Fruit fly (Drosophila melanogaster) whole organism, embryonic: Measurements from ENCODE around the gene mRpS7.

ENCODE experiments used
- Asciz ChIP-seq: fragments of 200-800 bp; sonication (Bioruptor generic); optimal IDR thresholded peaks from 2 replicates; lab custom pipeline; 2017; ENCODE audit warnings: missing biosample characterization, mild to moderate bottlenecking, missing genetic modification characterization, missing genetic modification reagents
- Atf6 ChIP-seq: fragments of 200-800 bp; sonication (Bioruptor generic); IDR thresholded peaks from 2 replicates; pipeline ENCODE4 v1.3.6; 2022; ENCODE audit warnings: missing biosample characterization, missing genetic modification characterization
- Blimp-1 ChIP-seq: fragments of 200-800 bp; sonication (Bioruptor generic); optimal IDR thresholded peaks from 3 replicates; lab custom pipeline; 2018; ENCODE audit warnings: missing biosample characterization, missing genetic modification characterization, mild to moderate bottlenecking, moderate library complexity, missing genetic modification reagents
- CG10366 ChIP-seq: fragments of 200-800 bp; sonication (Bioruptor generic); IDR thresholded peaks from 2 replicates; pipeline ENCODE4 v1.3.6; 2022; ENCODE audit warnings: missing biosample characterization, missing genetic modification characterization
- CG10462 ChIP-seq: fragments of 200-800 bp; sonication (Bioruptor generic); optimal IDR thresholded peaks from 2 replicates; lab custom pipeline; 2016; ENCODE audit warnings: missing biosample characterization, missing genetic modification characterization
- CG10543 ChIP-seq: fragments of 200-800 bp; sonication (Bioruptor generic); optimal IDR thresholded peaks from 3 replicates; lab custom pipeline; 2017; ENCODE audit warnings: missing biosample characterization, mild to moderate bottlenecking, missing genetic modification characterization, moderate library complexity
- CG12236 ChIP-seq: fragments of 200-800 bp; sonication (Bioruptor generic); optimal IDR thresholded peaks from 2 replicates; lab custom pipeline; 2016; ENCODE audit warnings: missing biosample characterization, missing genetic modification characterization
- CG1233 ChIP-seq: fragments of 200-800 bp; sonication (Bioruptor generic); optimal IDR thresholded peaks from 4 replicates; lab custom pipeline; 2018; ENCODE audit warnings: missing biosample characterization, mild to moderate bottlenecking, missing genetic modification characterization
- CG13624 ChIP-seq: fragments of 200-800 bp; sonication (Bioruptor generic); optimal IDR thresholded peaks from 2 replicates; lab custom pipeline; 2016; ENCODE audit warnings: missing biosample characterization, missing genetic modification characterization
- CG14965 ChIP-seq: fragments of 200-800 bp; sonication (Bioruptor generic); optimal IDR thresholded peaks from 2 replicates; lab custom pipeline; 2016; ENCODE audit warnings: missing biosample characterization, missing genetic modification characterization, borderline replicate concordance
- CG1647 ChIP-seq: fragments of 200-800 bp; sonication (Bioruptor generic); optimal IDR thresholded peaks from 3 replicates; lab custom pipeline; 2016; ENCODE audit warnings: missing biosample characterization, missing genetic modification characterization
- CG16813 ChIP-seq: fragments of 200-800 bp; sonication (Bioruptor generic); IDR thresholded peaks from 3 replicates; pipeline ENCODE4 v1.3.6; 2022; ENCODE audit warnings: missing biosample characterization, missing genetic modification characterization; ENCODE audit not compliant: partially characterized antibody
- CG16815 ChIP-seq: fragments of 200-800 bp; sonication (Bioruptor generic); optimal IDR thresholded peaks from 3 replicates; lab custom pipeline; 2017; ENCODE audit warnings: missing biosample characterization, mild to moderate bottlenecking, missing genetic modification characterization
- CG17186 ChIP-seq: fragments of 200-800 bp; sonication (Bioruptor generic); optimal IDR thresholded peaks from 3 replicates; lab custom pipeline; 2017; ENCODE audit warnings: missing biosample characterization, missing genetic modification reagents, missing genetic modification characterization
- CG1832 ChIP-seq: fragments of 200-800 bp; sonication (Bioruptor generic); optimal IDR thresholded peaks from 2 replicates; lab custom pipeline; 2017; ENCODE audit warnings: missing biosample characterization, mild to moderate bottlenecking, missing genetic modification characterization, inconsistent platforms
- CG2712 ChIP-seq: fragments of 200-800 bp; optimal IDR thresholded peaks from 3 replicates; lab custom pipeline; 2019; ENCODE audit warnings: missing biosample characterization, mild to moderate bottlenecking, missing genetic modification characterization, moderate library complexity
- CG32532 ChIP-seq: fragments of 200-800 bp; sonication (Bioruptor generic); IDR thresholded peaks from 2 replicates; pipeline ENCODE4 v1.3.6; 2022; ENCODE audit warnings: missing biosample characterization, missing genetic modification characterization
- CG33213 ChIP-seq: fragments of 200-800 bp; sonication (Bioruptor generic); optimal IDR thresholded peaks from 3 replicates; lab custom pipeline; 2016; ENCODE audit warnings: missing biosample characterization, missing genetic modification characterization
- CG42726 ChIP-seq: fragments of 200-800 bp; sonication (Bioruptor generic); IDR thresholded peaks from 2 replicates; pipeline ENCODE4 v1.3.6; 2022; ENCODE audit warnings: missing biosample characterization, missing genetic modification characterization; ENCODE audit not compliant: partially characterized antibody
- CG4282 ChIP-seq: fragments of 200-800 bp; sonication (Bioruptor generic); optimal IDR thresholded peaks from 2 replicates; lab custom pipeline; 2016; ENCODE audit warnings: missing biosample characterization, missing genetic modification characterization
- CG4730 ChIP-seq: fragments of 200-800 bp; sonication (Bioruptor generic); IDR thresholded peaks from 2 replicates; pipeline ENCODE4 v1.3.6; 2022; ENCODE audit warnings: missing biosample characterization, missing genetic modification characterization
- CG6254 ChIP-seq: fragments of 200-800 bp; sonication (Bioruptor generic); optimal IDR thresholded peaks from 3 replicates; lab custom pipeline; 2017; ENCODE audit warnings: mild to moderate bottlenecking, missing biosample characterization, missing genetic modification reagents, missing genetic modification characterization
- CG6765 ChIP-seq: fragments of 200-800 bp; sonication (Bioruptor generic); optimal IDR thresholded peaks from 3 replicates; lab custom pipeline; 2017; ENCODE audit warnings: missing biosample characterization, mild to moderate bottlenecking, missing genetic modification characterization
- CG7987 ChIP-seq: fragments of 200-800 bp; sonication (Bioruptor generic); optimal IDR thresholded peaks from 2 replicates; lab custom pipeline; 2018; ENCODE audit warnings: missing biosample characterization, mild to moderate bottlenecking, missing genetic modification characterization, moderate library complexity
- CG8281 ChIP-seq: fragments of 200-800 bp; sonication (Bioruptor generic); optimal IDR thresholded peaks from 2 replicates; lab custom pipeline; 2018; ENCODE audit warnings: missing biosample characterization, mild to moderate bottlenecking, missing genetic modification characterization, moderate library complexity
- CG8290 ChIP-seq, 3 experiments: fragments of 200-800 bp; sonication (Bioruptor generic); optimal IDR thresholded peaks; 2 replicates each; lab custom pipeline; 2016 to 2019; ENCODE audit warnings: missing biosample characterization in 3 of 3, missing genetic modification characterization in 3 of 3, mild to moderate bottlenecking in 2 of 3, moderate library complexity in 1 of 3
- CG9727 ChIP-seq: fragments of 200-800 bp; sonication (Bioruptor generic); optimal IDR thresholded peaks from 3 replicates; lab custom pipeline; 2017; ENCODE audit warnings: missing biosample characterization, mild to moderate bottlenecking, missing genetic modification characterization
- D ChIP-seq, 2 experiments: fragments of 200-800 bp in 1 of 2; fragments of >200 bp in 1 of 2; sonication (Bioruptor generic) in 1 of 2; optimal IDR thresholded peaks; 2 replicates in 1 of 2; 3 replicates in 1 of 2; lab custom pipeline; 2017; ENCODE audit warnings: mild to moderate bottlenecking in 1 of 2, missing biosample characterization in 1 of 2, missing genetic modification characterization in 1 of 2, missing genetic modification reagents in 1 of 2
- Doc2 ChIP-seq: fragments of 200-800 bp; sonication (Bioruptor generic); IDR thresholded peaks from 2 replicates; pipeline ENCODE4 v1.3.6; 2022; ENCODE audit warnings: missing biosample characterization, missing genetic modification characterization
- Doc3 ChIP-seq: fragments of 200-800 bp; sonication (Bioruptor generic); IDR thresholded peaks from 3 replicates; pipeline ENCODE4 v1.3.6; 2022; ENCODE audit warnings: missing biosample characterization, missing genetic modification characterization; ENCODE audit not compliant: partially characterized antibody
- Eip74EF ChIP-seq, 2 experiments: fragments of 200-800 bp in 1 of 2; fragments of >200 bp in 1 of 2; sonication (Bioruptor generic) in 1 of 2; optimal IDR thresholded peaks; 2 replicates each; lab custom pipeline; 2017 to 2019; ENCODE audit warnings: missing biosample characterization in 2 of 2, missing genetic modification characterization in 2 of 2, mild to moderate bottlenecking in 1 of 2, moderate library complexity in 1 of 2
- HLH4C ChIP-seq: fragments of 200-800 bp; sonication (Bioruptor generic); IDR thresholded peaks from 3 replicates; pipeline ENCODE4 v1.3.6; 2022; ENCODE audit warnings: missing biosample characterization, missing genetic modification characterization; ENCODE audit not compliant: partially characterized antibody
- Hand ChIP-seq: fragments of 200-800 bp; sonication (Bioruptor generic); optimal IDR thresholded peaks from 2 replicates; lab custom pipeline; 2017; ENCODE audit warnings: mild to moderate bottlenecking, missing biosample characterization, missing genetic modification reagents, missing genetic modification characterization
- Mes4 ChIP-seq: fragments of 200-800 bp; sonication (Bioruptor generic); optimal IDR thresholded peaks from 2 replicates; lab custom pipeline; 2016; ENCODE audit warnings: missing biosample characterization, missing genetic modification characterization
- YL-1 ChIP-seq: fragments of 200-800 bp; sonication (Bioruptor generic); optimal IDR thresholded peaks from 3 replicates; lab custom pipeline; 2017; ENCODE audit warnings: missing biosample characterization, mild to moderate bottlenecking, missing genetic modification characterization
- aop ChIP-seq: fragments of 200-800 bp; sonication (Bioruptor generic); IDR thresholded peaks from 2 replicates; pipeline ENCODE4 v1.3.6; 2022; ENCODE audit warnings: missing biosample characterization, missing genetic modification characterization
- bcd ChIP-seq: fragments of 200-800 bp; sonication (Bioruptor generic); optimal IDR thresholded peaks from 2 replicates; lab custom pipeline; 2017; ENCODE audit warnings: missing biosample characterization, mild to moderate bottlenecking, missing genetic modification characterization
- cato ChIP-seq: fragments of 200-800 bp; sonication (Bioruptor generic); optimal IDR thresholded peaks from 2 replicates; lab custom pipeline; 2016; ENCODE audit warnings: missing biosample characterization, missing genetic modification characterization, borderline replicate concordance
- cwo ChIP-seq: fragments of 200-800 bp; sonication (Bioruptor generic); optimal IDR thresholded peaks from 3 replicates; lab custom pipeline; 2017; ENCODE audit warnings: missing biosample characterization, missing genetic modification characterization, mild to moderate bottlenecking, moderate library complexity, missing genetic modification reagents
- dmrt11E ChIP-seq: fragments of 200-800 bp; sonication (Bioruptor generic); optimal IDR thresholded peaks from 3 replicates; lab custom pipeline; 2018; ENCODE audit warnings: missing biosample characterization, mild to moderate bottlenecking, missing genetic modification characterization, moderate library complexity
- kni ChIP-seq: fragments of 200-800 bp; sonication (Bioruptor generic); optimal IDR thresholded peaks from 3 replicates; lab custom pipeline; 2017; ENCODE audit warnings: mild to moderate bottlenecking, missing biosample characterization, missing genetic modification reagents, missing genetic modification characterization
- luna ChIP-seq: fragments of 200-800 bp; sonication (Bioruptor generic); optimal IDR thresholded peaks from 2 replicates; lab custom pipeline; 2016; ENCODE audit warnings: missing biosample characterization, missing genetic modification characterization
- nau ChIP-seq: fragments of 200-800 bp; sonication (Bioruptor generic); optimal IDR thresholded peaks from 3 replicates; lab custom pipeline; 2017; ENCODE audit warnings: missing biosample characterization, mild to moderate bottlenecking, missing genetic modification characterization, missing genetic modification reagents
- pfk ChIP-seq: fragments of 200-800 bp; sonication (Bioruptor generic); optimal IDR thresholded peaks from 2 replicates; lab custom pipeline; 2018; ENCODE audit warnings: missing biosample characterization, mild to moderate bottlenecking, missing genetic modification characterization, moderate library complexity
- schlank ChIP-seq: fragments of 200-800 bp; sonication (Bioruptor generic); optimal IDR thresholded peaks from 2 replicates; lab custom pipeline; 2018; ENCODE audit warnings: missing biosample characterization, mild to moderate bottlenecking, missing genetic modification characterization
- tio ChIP-seq: fragments of 200-800 bp; sonication (Bioruptor generic); optimal IDR thresholded peaks from 2 replicates; lab custom pipeline; 2017; ENCODE audit warnings: missing biosample characterization, missing genetic modification characterization, inconsistent platforms
- toy ChIP-seq: fragments of 200-800 bp; sonication (Bioruptor generic); IDR thresholded peaks from 2 replicates; pipeline ENCODE4 v1.3.6; 2022; ENCODE audit warnings: missing biosample characterization, missing genetic modification characterization

mRpS7 gene

DNA sequence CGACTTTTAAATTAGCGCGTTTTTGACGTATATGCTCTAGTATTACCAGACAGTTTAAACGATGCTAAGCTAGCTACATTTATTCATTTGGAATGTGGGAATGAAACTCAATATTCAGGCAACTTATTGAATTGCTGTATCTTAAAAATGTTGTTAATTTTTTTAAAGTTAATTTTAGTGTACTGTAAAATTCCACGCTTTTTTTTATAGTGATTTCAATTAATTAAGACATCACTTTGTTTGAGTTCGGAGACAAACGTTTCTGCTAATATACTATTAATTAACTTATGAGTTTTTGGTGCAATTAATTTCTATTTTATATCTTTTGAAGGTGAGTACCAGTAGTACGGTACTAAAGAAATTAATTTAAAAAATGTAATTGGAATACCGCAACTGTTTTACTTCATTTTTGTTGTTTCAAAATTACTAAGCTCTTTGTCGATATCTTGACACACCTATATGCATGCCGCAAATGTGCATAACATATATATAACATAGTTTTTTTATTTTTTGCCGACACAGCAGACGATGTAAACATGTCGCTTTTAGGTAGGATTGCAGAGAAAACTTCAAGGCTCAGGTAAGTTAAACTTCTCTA lies at the start of gene mRpS7, which contains the start of gene Cdk1 (continued):
- TF ChIP-seq aop (no peak), D (optimal IDR thresholded peaks at IDR 0.05; lab: Kevin White, UChicago) (no peak), D (GFP tag; optimal IDR thresholded peaks at IDR 0.05; lab: Kevin White, UChicago) (peak; percentile 64), Eip74EF (GFP tag; optimal IDR thresholded peaks at IDR 0.05; lab: Kevin White, UChicago) (peak in 1 of 2 experiments; percentile 38), CG16813 (no peak), YL-1 (peak; percentile 26), CG33213 (GFP tag; lab: Kevin White, UChicago) (no peak), pfk (GFP tag; lab: Kevin White, UChicago) (peak; percentile 90), CG2712 (tag; lab: Kevin White, UChicago) (peak; percentile 84), CG12236 (GFP tag; lab: Kevin White, UChicago) (no peak), cwo (GFP tag; lab: Kevin White, UChicago) (peak; percentile 44), Hand (GFP tag; lab: Kevin White, UChicago) (no peak), Doc2 (no peak), Blimp-1 (GFP tag; lab: Kevin White, UChicago) (peak; percentile 55), nau (GFP tag; lab: Kevin White, UChicago) (peak; percentile 12), CG32532 (GFP tag; lab: Robert Waterston, UW) (peak; percentile 77), toy (GFP tag; lab: Robert Waterston, UW) (no peak), CG1647 (GFP tag; lab: Kevin White, UChicago) (no peak), CG6254 (GFP tag; lab: Kevin White, UChicago) (peak; percentile 38), HLH4C (GFP tag; lab: Robert Waterston, UW) (no peak), CG8290 (GFP tag; optimal IDR thresholded peaks at IDR 0.05; lab: Kevin White, UChicago) (peak; percentile 43), CG8290 (tag; optimal IDR thresholded peaks at IDR 0.05; lab: Kevin White, UChicago) (peak in 1 of 2 experiments; percentile 19), CG4730 (GFP tag; lab: Robert Waterston, UW) (peak; percentile 41), schlank (no peak), tio (GFP tag; lab: Kevin White, UChicago) (peak; percentile 74), CG17186 (GFP tag; lab: Kevin White, UChicago) (peak; percentile 30), CG16815 (GFP tag; lab: Kevin White, UChicago) (peak; percentile 51), CG1832 (GFP tag; lab: Kevin White, UChicago) (no peak), cato (GFP tag; lab: Kevin White, UChicago) (peak; percentile 63), CG1233 (GFP tag; lab: Kevin White, UChicago) (peak; percentile 66), CG13624 (GFP tag; lab: Kevin White, UChicago) (peak; percentile 63), CG4282 (no peak), bcd (GFP tag; lab: Kevin White, UChicago) (peak; percentile 71), Mes4 (GFP tag; lab: Kevin White, UChicago) (peak; percentile 47), CG10462 (GFP tag; lab: Kevin White, UChicago) (peak; percentile 46), CG14965 (no peak), Atf6 (peak; percentile 79), kni (GFP tag; lab: Kevin White, UChicago) (no peak), CG6765 (GFP tag; lab: Kevin White, UChicago) (no peak), CG9727 (GFP tag; lab: Kevin White, UChicago) (peak; percentile 77), CG10543 (GFP tag; lab: Kevin White, UChicago) (peak; percentile 7), CG7987 (GFP tag; lab: Kevin White, UChicago) (no peak), dmrt11E (tag; lab: Kevin White, UChicago) (peak; percentile 71), CG42726 (no peak), luna (GFP tag; lab: Kevin White, UChicago) (no peak), Asciz (no peak), CG8281 (tag; lab: Kevin White, UChicago) (no peak), CG10366 (GFP tag; lab: Robert Waterston, UW) (peak; percentile 69; the same call in 1 of the 2 replicates), Doc3 (GFP tag; lab: Robert Waterston, UW) (no peak)
